Worm (Caenorhabditis elegans) whole organism, L2 larva: ENCODE results near the gene W02D7.4.

Experiments
- C34F6.9 ChIP-seq: fragments of 150-350 bp; optimal IDR thresholded peaks from 2 replicates; lab custom pipeline; 2014; ENCODE audit warnings: missing biosample characterization, missing genetic modification characterization
- F13H6.1 ChIP-seq: sonication (generic microtip); optimal IDR thresholded peaks from 2 replicates; lab custom pipeline; 2016; ENCODE audit warnings: missing genetic modification characterization, missing compliant biosample characterization
- R02D3.7 ChIP-seq: fragments of 150-350 bp; optimal IDR thresholded peaks from 2 replicates; lab custom pipeline; 2014; ENCODE audit warnings: missing biosample characterization, missing genetic modification characterization
- Y55F3AM.14 ChIP-seq: fragments of 200-800 bp; sonication (Bioruptor generic); optimal IDR thresholded peaks from 2 replicates; lab custom pipeline; 2018; ENCODE audit warnings: mild to moderate bottlenecking, missing genetic modification characterization, missing compliant biosample characterization
- ZK546.5 ChIP-seq: sonication (generic microtip); optimal IDR thresholded peaks from 2 replicates; lab custom pipeline; 2017; ENCODE audit warnings: missing biosample characterization, missing genetic modification characterization
- blmp-1 ChIP-seq: sonication (generic microtip); optimal IDR thresholded peaks from 2 replicates; lab custom pipeline; 2017; ENCODE audit warnings: missing genetic modification characterization, mild to moderate bottlenecking, missing compliant biosample characterization, antibody characterized with exemption, moderate library complexity; ENCODE audit not compliant: insufficient read depth
- ceh-82 ChIP-seq: fragments of 150-350 bp; optimal IDR thresholded peaks from 2 replicates; lab custom pipeline; 2014; ENCODE audit warnings: missing biosample characterization, missing genetic modification characterization
- crh-2 ChIP-seq: sonication (generic microtip); optimal IDR thresholded peaks from 2 replicates; lab custom pipeline; 2017; ENCODE audit warnings: missing biosample characterization, missing genetic modification characterization
- dmd-4 ChIP-seq: sonication (generic microtip); optimal IDR thresholded peaks from 2 replicates; lab custom pipeline; 2017; ENCODE audit warnings: missing biosample characterization, missing genetic modification characterization
- egl-27 ChIP-seq: sonication (generic microtip); optimal IDR thresholded peaks from 3 replicates; lab custom pipeline; 2017; ENCODE audit warnings: missing biosample characterization, missing genetic modification reagents, missing genetic modification characterization
- elt-1 ChIP-seq: fragments of 150-350 bp; optimal IDR thresholded peaks from 2 replicates; lab custom pipeline; 2014; ENCODE audit warnings: missing biosample characterization, missing genetic modification characterization
- elt-3 ChIP-seq: sonication (generic microtip); optimal IDR thresholded peaks from 2 replicates; lab custom pipeline; 2017; ENCODE audit warnings: missing biosample characterization, missing genetic modification characterization
- fos-1 ChIP-seq: fragments of 150-350 bp; optimal IDR thresholded peaks from 2 replicates; lab custom pipeline; 2014; ENCODE audit warnings: missing biosample characterization, missing genetic modification characterization
- gmeb-1 ChIP-seq: fragments of 150-350 bp; optimal IDR thresholded peaks from 2 replicates; lab custom pipeline; 2014; ENCODE audit warnings: missing biosample characterization, missing genetic modification characterization
- lin-11 ChIP-seq: fragments of 150-350 bp; sonication (generic microtip); optimal IDR thresholded peaks from 2 replicates; lab custom pipeline; 2014; ENCODE audit warnings: missing biosample characterization, missing genetic modification characterization, inconsistent platforms, mixed read lengths
- lin-13 ChIP-seq: fragments of 150-350 bp; optimal IDR thresholded peaks from 2 replicates; lab custom pipeline; 2014; ENCODE audit warnings: missing biosample characterization, missing genetic modification reagents, missing genetic modification characterization
- lin-39 ChIP-seq: fragments of 150-350 bp; optimal IDR thresholded peaks from 2 replicates; lab custom pipeline; 2014; ENCODE audit warnings: missing biosample characterization, missing genetic modification reagents, missing genetic modification characterization
- mab-5 ChIP-seq: fragments of 150-350 bp; optimal IDR thresholded peaks from 2 replicates; lab custom pipeline; 2014; ENCODE audit warnings: missing biosample characterization, missing genetic modification characterization
- nhr-11 ChIP-seq: fragments of 150-350 bp; optimal IDR thresholded peaks from 2 replicates; lab custom pipeline; 2014; ENCODE audit warnings: missing biosample characterization, missing genetic modification characterization
- nhr-12 ChIP-seq: fragments of 150-350 bp; optimal IDR thresholded peaks from 2 replicates; lab custom pipeline; 2014; ENCODE audit warnings: missing biosample characterization, missing genetic modification characterization
- nhr-129 ChIP-seq: fragments of 150-350 bp; optimal IDR thresholded peaks from 2 replicates; lab custom pipeline; 2014; ENCODE audit warnings: missing biosample characterization, missing genetic modification characterization
- nhr-21 ChIP-seq: fragments of 150-350 bp; optimal IDR thresholded peaks from 2 replicates; lab custom pipeline; 2014; ENCODE audit warnings: missing biosample characterization, missing genetic modification characterization
- nhr-237 ChIP-seq: fragments of 150-350 bp; optimal IDR thresholded peaks from 2 replicates; lab custom pipeline; 2014; ENCODE audit warnings: missing biosample characterization, missing genetic modification characterization
- nhr-25 ChIP-seq: fragments of 150-350 bp; sonication (generic microtip); optimal IDR thresholded peaks from 3 replicates; lab custom pipeline; 2014; ENCODE audit warnings: missing biosample characterization, missing genetic modification characterization
- nhr-6 ChIP-seq: fragments of 150-350 bp; optimal IDR thresholded peaks from 2 replicates; lab custom pipeline; 2014; ENCODE audit warnings: missing biosample characterization, missing genetic modification characterization
- nhr-77 ChIP-seq: fragments of 150-350 bp; optimal IDR thresholded peaks from 2 replicates; lab custom pipeline; 2014; ENCODE audit warnings: missing biosample characterization, missing genetic modification characterization
- sem-4 ChIP-seq: fragments of 150-350 bp; optimal IDR thresholded peaks from 2 replicates; lab custom pipeline; 2014; ENCODE audit warnings: missing biosample characterization, missing genetic modification reagents, missing genetic modification characterization
- sma-9 ChIP-seq, 2 experiments: fragments of 150-350 bp in 1 of 2; sonication (generic microtip) in 1 of 2; optimal IDR thresholded peaks; 2 replicates each; lab custom pipeline; 2014 to 2016; ENCODE audit warnings: missing genetic modification characterization in 2 of 2, mild to moderate bottlenecking in 1 of 2, missing biosample characterization in 1 of 2, missing compliant biosample characterization in 1 of 2, missing genetic modification reagents in 1 of 2, moderate library complexity in 1 of 2
- snpc-4 ChIP-seq: fragments of 150-350 bp; optimal IDR thresholded peaks from 2 replicates; lab custom pipeline; 2014; ENCODE audit warnings: missing biosample characterization, missing genetic modification characterization
- unc-39 ChIP-seq: fragments of 150-350 bp; optimal IDR thresholded peaks from 2 replicates; lab custom pipeline; 2014; ENCODE audit warnings: missing biosample characterization, missing genetic modification characterization
- unc-55 ChIP-seq: fragments of 150-350 bp; sonication (generic microtip); optimal IDR thresholded peaks from 3 replicates; lab custom pipeline; 2014; ENCODE audit warnings: missing biosample characterization, missing genetic modification reagents, missing genetic modification characterization
- zag-1 ChIP-seq: fragments of 150-350 bp; optimal IDR thresholded peaks from 2 replicates; lab custom pipeline; 2014; ENCODE audit warnings: missing biosample characterization, missing genetic modification characterization
- ztf-11 ChIP-seq: sonication (generic microtip); optimal IDR thresholded peaks from 2 replicates; lab custom pipeline; 2017; ENCODE audit warnings: missing biosample characterization, missing genetic modification characterization
- ztf-4 ChIP-seq: fragments of 150-350 bp; optimal IDR thresholded peaks from 2 replicates; lab custom pipeline; 2014; ENCODE audit warnings: missing biosample characterization, missing genetic modification characterization

The W02D7.4 gene

DNA sequence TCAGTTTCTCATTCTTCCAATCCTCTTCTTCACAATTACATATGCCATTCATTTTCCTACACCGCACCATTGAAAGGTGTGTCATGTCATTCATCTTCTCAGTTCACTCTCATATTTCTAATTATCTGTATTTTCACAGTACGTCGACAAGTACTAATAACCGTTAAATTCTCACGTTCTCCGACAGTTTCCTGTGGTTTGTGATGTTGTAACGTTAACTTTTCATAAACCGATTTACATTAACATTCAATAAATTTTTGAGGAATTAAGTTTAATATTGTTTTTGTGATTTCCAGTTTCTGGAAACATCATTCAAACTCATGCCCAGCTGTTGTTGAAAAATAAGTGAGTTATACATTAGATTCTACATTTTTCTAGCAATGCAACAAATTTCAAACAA lies 37.0 kb upstream of the W02D7.4 start, which contains the start of gene tmd-2:
tmd-2 (plus strand) TSS at position 301 of the 400 bp plus-strand sequence.
- TF ChIP-seq blmp-1 (no peak), fos-1 (tag; lab: Kevin White, UChicago) (no peak), F13H6.1 (tag; lab: Kevin White, UChicago) (no peak), snpc-4 (tag; lab: Kevin White, UChicago) (no peak), nhr-25 (tag; lab: Kevin White, UChicago) (no peak), zag-1 (tag; lab: Kevin White, UChicago) (no peak), C34F6.9 (tag; lab: Kevin White, UChicago) (no peak), ztf-4 (tag; lab: Kevin White, UChicago) (no peak), gmeb-1 (no peak), lin-11 (tag; lab: Kevin White, UChicago) (no peak), elt-1 (tag; lab: Kevin White, UChicago) (no peak), sma-9 (GFP tag; optimal IDR thresholded peaks at IDR 0.05; lab: Kevin White, UChicago) (no peak), sma-9 (tag; optimal IDR thresholded peaks at IDR 0.05; lab: Kevin White, UChicago) (no peak), sem-4 (tag; lab: Kevin White, UChicago) (no peak), unc-39 (tag; lab: Kevin White, UChicago) (no peak), nhr-77 (no peak), Y55F3AM.14 (GFP tag; lab: Kevin White, UChicago) (no peak), ZK546.5 (tag; lab: Kevin White, UChicago) (no peak), egl-27 (tag; lab: Kevin White, UChicago) (no peak)

DNA sequence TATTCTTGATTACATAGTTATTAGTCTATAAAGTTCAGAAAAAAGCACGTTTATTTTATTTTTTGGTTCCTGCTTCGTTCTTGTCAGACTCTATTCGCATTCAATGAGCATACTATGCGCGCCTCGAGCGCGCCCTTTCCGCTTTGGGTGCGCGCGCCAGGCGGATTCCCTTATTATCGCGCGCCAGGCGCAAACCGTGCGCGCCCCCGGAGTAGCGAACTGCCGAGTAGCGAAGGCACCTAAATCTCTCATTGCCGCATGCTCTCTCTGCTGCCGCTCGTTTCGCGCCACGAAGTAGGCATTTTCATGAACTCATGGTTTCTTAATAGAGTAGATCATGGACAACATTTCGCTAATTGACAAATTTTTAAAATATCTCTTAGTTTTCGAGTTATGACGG lies 29.7 kb upstream of the W02D7.4 start:
- TF ChIP-seq blmp-1 (no peak), F13H6.1 (tag; lab: Kevin White, UChicago) (no peak), nhr-12 (tag; lab: Kevin White, UChicago) (no peak), crh-2 (tag; lab: Kevin White, UChicago) (no peak), nhr-21 (no peak), nhr-11 (tag; lab: Kevin White, UChicago) (no peak)
- TF ChIP-seq, all 48 proteins: peak for 0

DNA sequence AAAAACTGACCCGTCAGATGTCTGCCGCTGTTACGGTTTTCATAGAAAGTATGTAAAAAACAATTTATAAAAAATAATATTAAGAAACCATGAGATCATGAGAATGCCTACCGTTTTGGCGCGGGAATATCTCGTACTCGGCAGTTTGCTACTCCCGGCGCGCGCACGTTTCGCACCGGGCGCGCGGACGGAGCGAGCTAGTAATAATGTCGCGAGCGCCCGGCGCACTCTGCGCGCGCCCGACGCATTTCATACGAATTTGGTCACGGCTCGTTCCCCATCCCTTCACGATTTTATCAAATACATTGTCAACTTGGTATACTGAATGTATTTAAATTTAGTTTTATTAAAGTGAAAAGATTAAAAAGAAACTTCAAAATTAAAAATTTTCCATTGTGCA lies 28.5 kb upstream of the W02D7.4 start:
- TF ChIP-seq sma-9 (GFP tag; optimal IDR thresholded peaks at IDR 0.05; lab: Kevin White, UChicago) (no peak), sma-9 (tag; optimal IDR thresholded peaks at IDR 0.05; lab: Kevin White, UChicago) (no peak), fos-1 (tag; lab: Kevin White, UChicago) (no peak), lin-39 (tag; lab: Kevin White, UChicago) (no peak), ztf-11 (tag; lab: Kevin White, UChicago) (no peak), nhr-11 (tag; lab: Kevin White, UChicago) (no peak), F13H6.1 (tag; lab: Kevin White, UChicago) (no peak), nhr-129 (no peak), blmp-1 (no peak), elt-3 (no peak), nhr-21 (no peak)
- TF ChIP-seq, all 48 proteins: peak for 0

DNA sequence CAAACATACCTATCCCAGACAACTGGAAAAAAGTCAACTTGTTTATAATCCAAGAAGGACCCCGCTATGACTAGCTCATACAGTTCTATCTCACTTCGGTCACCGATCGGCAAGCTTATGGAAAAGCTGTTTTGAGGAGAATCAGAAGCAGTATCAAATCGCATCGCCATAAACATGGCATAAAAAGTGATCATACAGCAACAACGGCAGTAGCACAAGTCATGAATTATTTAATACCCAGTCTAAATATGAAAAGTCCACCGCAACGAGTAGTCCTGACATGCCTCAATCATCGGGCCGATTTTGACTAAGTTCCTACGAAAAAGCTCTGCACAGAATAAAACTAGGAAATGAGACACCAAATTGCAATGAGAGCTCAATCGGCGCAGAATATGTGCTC lies 26.1 kb upstream of the W02D7.4 start:
- TF ChIP-seq nhr-77 (no peak), elt-3 (no peak), nhr-11 (tag; lab: Kevin White, UChicago) (no peak), lin-13 (GFP tag; lab: Kevin White, UChicago) (no peak), nhr-6 (no peak), mab-5 (tag; lab: Kevin White, UChicago) (no peak), ztf-11 (tag; lab: Kevin White, UChicago) (no peak), lin-11 (tag; lab: Kevin White, UChicago) (no peak), blmp-1 (no peak), ztf-4 (tag; lab: Kevin White, UChicago) (no peak)
- TF ChIP-seq, all 48 proteins: peak for 0

DNA sequence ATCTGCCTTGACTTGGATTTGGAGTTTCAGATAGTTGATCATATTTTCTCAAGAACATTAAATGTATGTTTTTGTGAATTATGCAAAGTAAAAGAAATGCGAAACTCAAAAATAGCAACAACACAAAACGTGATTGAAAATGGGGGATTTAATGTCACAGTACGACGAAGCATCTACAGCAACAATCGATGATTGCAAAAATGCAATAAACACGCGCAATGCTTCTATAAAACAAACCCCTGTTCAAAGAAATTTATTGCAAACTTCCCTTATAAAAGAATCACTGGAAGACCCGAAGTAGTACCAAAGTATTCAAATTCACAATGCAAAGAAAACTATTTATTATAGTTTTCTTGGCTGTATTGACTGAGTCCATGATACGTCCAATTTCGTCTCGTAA lies 20.7 kb upstream of the W02D7.4 start, which contains the start of gene clec-219:
clec-219 (plus strand) TSS at position 301 of the 400 bp plus-strand sequence.
- no peak for TF ChIP-seq nhr-77
- no peak for TF ChIP-seq nhr-12 (tag; lab: Kevin White, UChicago)
- no peak for TF ChIP-seq nhr-11 (tag; lab: Kevin White, UChicago)
- TF ChIP-seq ceh-82 (tag; lab: Kevin White, UChicago) = no peak
- no peak for TF ChIP-seq ZK546.5 (tag; lab: Kevin White, UChicago)
- TF ChIP-seq nhr-237 (tag; lab: Kevin White, UChicago) = no peak
- no peak for TF ChIP-seq fos-1 (tag; lab: Kevin White, UChicago)
- TF ChIP-seq R02D3.7 = no peak
- TF ChIP-seq nhr-25 (tag; lab: Kevin White, UChicago) = no peak
- TF ChIP-seq egl-27 (tag; lab: Kevin White, UChicago) = no peak
- no peak for TF ChIP-seq lin-39 (tag; lab: Kevin White, UChicago)
- no peak for TF ChIP-seq unc-55 (GFP tag; lab: Kevin White, UChicago)
- TF ChIP-seq crh-2 (tag; lab: Kevin White, UChicago) = no peak
- no peak for TF ChIP-seq gmeb-1
- no peak for TF ChIP-seq zag-1 (tag; lab: Kevin White, UChicago)
- no peak for TF ChIP-seq dmd-4 (tag; lab: Kevin White, UChicago)
